Fruit fly (Drosophila melanogaster) whole organism, embryonic: Measurements from ENCODE around the gene mTerf3.

ENCODE experiments used
- CG11504 ChIP-seq: fragments of 200-800 bp; sonication (Bioruptor generic); optimal IDR thresholded peaks from 3 replicates; lab custom pipeline; 2019; ENCODE audit warnings: missing biosample characterization, mild to moderate bottlenecking, missing genetic modification characterization, moderate library complexity
- CG12071 ChIP-seq: fragments of 200-800 bp; sonication (Bioruptor generic); optimal IDR thresholded peaks from 3 replicates; lab custom pipeline; 2018; ENCODE audit warnings: missing biosample characterization, mild to moderate bottlenecking, missing genetic modification characterization
- CG12659 ChIP-seq: fragments of 200-800 bp; sonication (Bioruptor generic); optimal IDR thresholded peaks from 3 replicates; lab custom pipeline; 2017; ENCODE audit warnings: mild to moderate bottlenecking, missing biosample characterization, missing genetic modification reagents, missing genetic modification characterization
- CG14667 ChIP-seq: fragments of 200-800 bp; sonication (Bioruptor generic); IDR thresholded peaks from 2 replicates; pipeline ENCODE4 v1.3.6; 2022; ENCODE audit warnings: missing biosample characterization, missing genetic modification characterization
- CG14710 ChIP-seq: fragments of 200-800 bp; sonication (Bioruptor generic); optimal IDR thresholded peaks from 3 replicates; lab custom pipeline; 2019; ENCODE audit warnings: missing biosample characterization, mild to moderate bottlenecking, missing genetic modification characterization, moderate library complexity
- CG15269 ChIP-seq: fragments of 200-800 bp; sonication (Bioruptor generic); optimal IDR thresholded peaks from 2 replicates; lab custom pipeline; 2018; ENCODE audit warnings: missing biosample characterization, mild to moderate bottlenecking, missing genetic modification characterization, moderate library complexity
- CG15514 ChIP-seq: fragments of 200-800 bp; sonication (Bioruptor generic); optimal IDR thresholded peaks from 3 replicates; lab custom pipeline; 2017; ENCODE audit warnings: missing biosample characterization, missing genetic modification characterization, mild to moderate bottlenecking, moderate library complexity, missing genetic modification reagents
- CG17802 ChIP-seq: fragments of 200-800 bp; sonication (Bioruptor generic); optimal IDR thresholded peaks from 2 replicates; lab custom pipeline; 2018; ENCODE audit warnings: missing biosample characterization, mild to moderate bottlenecking, missing genetic modification characterization, moderate library complexity
- CG17829 ChIP-seq: fragments of 200-800 bp; optimal IDR thresholded peaks from 2 replicates; lab custom pipeline; 2019; ENCODE audit warnings: missing biosample characterization, mild to moderate bottlenecking, missing genetic modification characterization, moderate library complexity
- CG2116 ChIP-seq: fragments of 200-800 bp; sonication (Bioruptor generic); optimal IDR thresholded peaks from 3 replicates; lab custom pipeline; 2018; ENCODE audit warnings: missing biosample characterization, mild to moderate bottlenecking, missing genetic modification characterization
- CG33213 ChIP-seq: fragments of 200-800 bp; sonication (Bioruptor generic); optimal IDR thresholded peaks from 3 replicates; lab custom pipeline; 2016; ENCODE audit warnings: missing biosample characterization, missing genetic modification characterization
- CG3407 ChIP-seq: fragments of 200-800 bp; sonication (Bioruptor generic); optimal IDR thresholded peaks from 2 replicates; lab custom pipeline; 2018; ENCODE audit warnings: missing biosample characterization, mild to moderate bottlenecking, missing genetic modification characterization
- CG34422 ChIP-seq: fragments of 200-800 bp; sonication (Bioruptor generic); IDR thresholded peaks from 3 replicates; pipeline ENCODE4 v1.3.6; 2022; ENCODE audit warnings: missing biosample characterization, missing genetic modification characterization
- CG3726 ChIP-seq: fragments of 200-800 bp; sonication (Bioruptor generic); IDR thresholded peaks from 3 replicates; pipeline ENCODE4, ENCODE4 v1.3.6; 2022; ENCODE audit warnings: missing biosample characterization, missing genetic modification characterization
- CG3995 ChIP-seq: fragments of 200-800 bp; sonication (Bioruptor generic); optimal IDR thresholded peaks from 3 replicates; lab custom pipeline; 2016; ENCODE audit warnings: missing biosample characterization, missing genetic modification characterization
- CG4360 ChIP-seq: fragments of 200-800 bp; sonication (Bioruptor generic); IDR thresholded peaks from 2 replicates; pipeline ENCODE4 v1.3.6; 2022; ENCODE audit warnings: missing biosample characterization, missing genetic modification characterization
- CG4617 ChIP-seq: fragments of 200-800 bp; sonication (Bioruptor generic); optimal IDR thresholded peaks from 3 replicates; lab custom pipeline; 2016; ENCODE audit warnings: missing biosample characterization, missing genetic modification characterization, borderline replicate concordance
- CG4854 ChIP-seq: fragments of 200-800 bp; sonication (Bioruptor generic); optimal IDR thresholded peaks from 2 replicates; lab custom pipeline; 2016; ENCODE audit warnings: missing biosample characterization, missing genetic modification characterization, inconsistent platforms
- CG6175 ChIP-seq: fragments of 200-800 bp; sonication (Bioruptor generic); IDR thresholded peaks from 3 replicates; pipeline ENCODE4 v1.3.6; 2022; ENCODE audit warnings: missing biosample characterization, missing genetic modification characterization
- CG8281 ChIP-seq: fragments of 200-800 bp; sonication (Bioruptor generic); optimal IDR thresholded peaks from 2 replicates; lab custom pipeline; 2018; ENCODE audit warnings: missing biosample characterization, mild to moderate bottlenecking, missing genetic modification characterization, moderate library complexity
- CG8290 ChIP-seq, 3 experiments: fragments of 200-800 bp; sonication (Bioruptor generic); optimal IDR thresholded peaks; 2 replicates each; lab custom pipeline; 2016 to 2019; ENCODE audit warnings: missing biosample characterization in 3 of 3, missing genetic modification characterization in 3 of 3, mild to moderate bottlenecking in 2 of 3, moderate library complexity in 1 of 3
- D19B ChIP-seq: fragments of 200-800 bp; sonication (Bioruptor generic); optimal IDR thresholded peaks from 2 replicates; lab custom pipeline; 2017; ENCODE audit warnings: missing biosample characterization, mild to moderate bottlenecking, missing genetic modification characterization
- Dad ChIP-seq: fragments of 200-800 bp; sonication (Bioruptor generic); optimal IDR thresholded peaks from 3 replicates; lab custom pipeline; 2016; ENCODE audit warnings: missing biosample characterization, missing genetic modification characterization
- Deaf1 ChIP-seq: fragments of 200-800 bp; optimal IDR thresholded peaks from 3 replicates; lab custom pipeline; 2019; ENCODE audit warnings: missing biosample characterization, mild to moderate bottlenecking, missing genetic modification characterization, moderate library complexity
- E2f2 ChIP-seq: fragments of 200-800 bp; sonication (Bioruptor generic); IDR thresholded peaks from 2 replicates; pipeline ENCODE4 v1.3.6; 2022; ENCODE audit warnings: missing biosample characterization, missing genetic modification characterization
- Ets97D ChIP-seq: fragments of 200-800 bp; sonication (Bioruptor generic); optimal IDR thresholded peaks from 3 replicates; lab custom pipeline; 2016; ENCODE audit warnings: missing biosample characterization, missing genetic modification characterization
- Lhr ChIP-seq: fragments of 200-800 bp; sonication (Bioruptor generic); optimal IDR thresholded peaks from 3 replicates; lab custom pipeline; 2017; ENCODE audit warnings: mild to moderate bottlenecking, missing biosample characterization, missing genetic modification reagents, missing genetic modification characterization
- Med ChIP-seq: fragments of 200-800 bp; sonication (Bioruptor generic); peaks from one replicate; lab custom pipeline; 2016; ENCODE audit warnings: missing biosample characterization, missing genetic modification characterization, mild to moderate bottlenecking, inconsistent platforms, moderate library complexity
- Pdp1 ChIP-seq, 2 experiments: fragments of 200-800 bp; sonication (Bioruptor generic); optimal IDR thresholded peaks; 3 replicates each; lab custom pipeline; 2016; ENCODE audit warnings: missing biosample characterization in 2 of 2, missing genetic modification characterization in 2 of 2, mild to moderate bottlenecking in 1 of 2, moderate library complexity in 1 of 2
- Sin3A ChIP-seq: fragments of >200 bp; optimal IDR thresholded peaks from 2 replicates; lab custom pipeline; 2018
- Six4 ChIP-seq: fragments of 200-800 bp; sonication (Bioruptor generic); optimal IDR thresholded peaks from 2 replicates; lab custom pipeline; 2016; ENCODE audit warnings: missing biosample characterization, missing genetic modification characterization
- Sry-δ ChIP-seq: fragments of 200-800 bp; sonication (Bioruptor generic); optimal IDR thresholded peaks from 2 replicates; lab custom pipeline; 2016; ENCODE audit warnings: missing biosample characterization, missing genetic modification characterization
- Tbp ChIP-seq: fragments of >200 bp; optimal IDR thresholded peaks from 2 replicates; lab custom pipeline; 2018; ENCODE audit warnings: missing biosample characterization, missing genetic modification characterization
- abd-A ChIP-seq: fragments of 200-800 bp; sonication (Bioruptor generic); optimal IDR thresholded peaks from 3 replicates; lab custom pipeline; 2019; ENCODE audit warnings: missing biosample characterization, mild to moderate bottlenecking, missing genetic modification characterization, moderate library complexity
- ase ChIP-seq: fragments of 200-800 bp; sonication (Bioruptor generic); IDR thresholded peaks from 3 replicates; pipeline ENCODE4 v1.3.6; 2022; ENCODE audit warnings: missing biosample characterization, missing genetic modification characterization
- cad ChIP-seq: fragments of >200 bp; optimal IDR thresholded peaks from 2 replicates; lab custom pipeline; 2017; ENCODE audit warnings: missing biosample characterization, missing genetic modification characterization
- dati ChIP-seq: fragments of 200-800 bp; sonication (Bioruptor generic); IDR thresholded peaks from 2 replicates; pipeline ENCODE4 v1.3.6; 2022; ENCODE audit warnings: missing biosample characterization, missing genetic modification characterization
- disco-r ChIP-seq: fragments of 200-800 bp; sonication (Bioruptor generic); optimal IDR thresholded peaks from 2 replicates; lab custom pipeline; 2016; ENCODE audit warnings: missing biosample characterization, missing genetic modification characterization
- dpn ChIP-seq, 2 experiments: fragments of 200-800 bp; sonication (Bioruptor generic); optimal IDR thresholded peaks; 3 replicates each; lab custom pipeline; 2016; ENCODE audit warnings: missing biosample characterization in 2 of 2, missing genetic modification characterization in 2 of 2
- ftz-f1 ChIP-seq: fragments of 200-800 bp; sonication (Bioruptor generic); optimal IDR thresholded peaks from 2 replicates; lab custom pipeline; 2016; ENCODE audit warnings: missing biosample characterization, missing genetic modification characterization
- gfzf ChIP-seq: fragments of 200-800 bp; sonication (Bioruptor generic); optimal IDR thresholded peaks from 2 replicates; lab custom pipeline; 2016; ENCODE audit warnings: missing biosample characterization, mild to moderate bottlenecking, missing genetic modification characterization, moderate library complexity
- klu ChIP-seq: fragments of 200-800 bp; sonication (Bioruptor generic); IDR thresholded peaks from 2 replicates; pipeline ENCODE4 v1.3.6; 2022; ENCODE audit warnings: missing biosample characterization, missing genetic modification characterization
- luna ChIP-seq: fragments of 200-800 bp; sonication (Bioruptor generic); optimal IDR thresholded peaks from 2 replicates; lab custom pipeline; 2016; ENCODE audit warnings: missing biosample characterization, missing genetic modification characterization
- phol ChIP-seq: fragments of 200-800 bp; sonication (Bioruptor generic); optimal IDR thresholded peaks from 3 replicates; lab custom pipeline; 2018; ENCODE audit warnings: missing biosample characterization, mild to moderate bottlenecking, missing genetic modification characterization, moderate library complexity
- ranshi ChIP-seq: fragments of 200-800 bp; sonication (Bioruptor generic); IDR thresholded peaks from 2 replicates; pipeline ENCODE4 v1.3.6; 2022; ENCODE audit warnings: missing biosample characterization, missing genetic modification characterization
- stc ChIP-seq: fragments of 200-800 bp; sonication (Bioruptor generic); IDR thresholded peaks from 2 replicates; pipeline ENCODE4 v1.3.6; 2022; ENCODE audit warnings: missing biosample characterization, missing genetic modification characterization
- stwl ChIP-seq: fragments of 200-800 bp; sonication (Bioruptor generic); optimal IDR thresholded peaks from 3 replicates; lab custom pipeline; 2018; ENCODE audit warnings: missing biosample characterization, mild to moderate bottlenecking, missing genetic modification characterization, moderate library complexity
- tna ChIP-seq: fragments of 200-800 bp; sonication (Bioruptor generic); IDR thresholded peaks from 2 replicates; pipeline ENCODE4 v1.3.6; 2022; ENCODE audit warnings: missing biosample characterization, missing genetic modification characterization; ENCODE audit not compliant: partially characterized antibody
- zen ChIP-seq: fragments of 200-800 bp; sonication (Bioruptor generic); optimal IDR thresholded peaks from 3 replicates; lab custom pipeline; 2018; ENCODE audit warnings: missing biosample characterization, mild to moderate bottlenecking, missing genetic modification characterization, moderate library complexity

mTerf3 gene

dm6 chr3L:20494780-20495591, 25.6 kb downstream of the mTerf3 start, which contains the start of gene ZnT77C (continued):
- TF ChIP-seq Six4 (GFP tag; lab: Kevin White, UChicago), result no peak
- peak; percentile 72 for TF ChIP-seq CG33213 (GFP tag; lab: Kevin White, UChicago)
- TF ChIP-seq Dad, result no peak
- peak; percentile 93 for TF ChIP-seq CG3995 (GFP tag; lab: Kevin White, UChicago)
- peak; percentile 29 for TF ChIP-seq Ets97D
- TF ChIP-seq Pdp1 (GFP tag; optimal IDR thresholded peaks at IDR 0.05; lab: Kevin White, UChicago), result peak in 1 of 2 experiments; percentile 97
- no peak for TF ChIP-seq CG4854 (GFP tag; lab: Kevin White, UChicago)
- 0 out of 3 replicates have a peak, but pooled peaks have one; percentile 14 for TF ChIP-seq CG34422 (GFP tag; lab: Robert Waterston, UW)
- TF ChIP-seq CG14710 (tag; lab: Kevin White, UChicago), result peak; percentile 13
- no peak for TF ChIP-seq Tbp (GFP tag; lab: Kevin White, UChicago)
- peak; percentile 79 for TF ChIP-seq Lhr (GFP tag; lab: Kevin White, UChicago)
- peak; percentile 40 for TF ChIP-seq CG15269 (tag; lab: Kevin White, UChicago)
- no peak for TF ChIP-seq D19B (GFP tag; lab: Kevin White, UChicago)
- peak; percentile 27 for TF ChIP-seq phol (tag; lab: Kevin White, UChicago)
- no peak for TF ChIP-seq luna (GFP tag; lab: Kevin White, UChicago)
- peak; percentile 57 for TF ChIP-seq CG11504 (tag; lab: Kevin White, UChicago)
- no peak for TF ChIP-seq Deaf1 (tag; lab: Kevin White, UChicago)
- TF ChIP-seq abd-A (tag; lab: Kevin White, UChicago), result no peak
- no peak for TF ChIP-seq stc (GFP tag; lab: Robert Waterston, UW)
- TF ChIP-seq dati (GFP tag; lab: Robert Waterston, UW), result no peak
- no peak for TF ChIP-seq dpn (GFP tag; optimal IDR thresholded peaks at IDR 0.05; lab: Kevin White, UChicago)
- no peak for TF ChIP-seq disco-r (GFP tag; lab: Kevin White, UChicago)
- peak; percentile 44 for TF ChIP-seq CG2116
- no peak for TF ChIP-seq CG3407
- TF ChIP-seq gfzf (GFP tag; lab: Kevin White, UChicago), result peak; percentile 84
- TF ChIP-seq ase (GFP tag; lab: Robert Waterston, UW), result no peak
- no peak for TF ChIP-seq CG6175
- TF ChIP-seq ftz-f1 (GFP tag; lab: Kevin White, UChicago), result no peak
- TF ChIP-seq ranshi (GFP tag; lab: Robert Waterston, UW), result no peak
- no peak for TF ChIP-seq CG14667 (GFP tag; lab: Robert Waterston, UW)
- TF ChIP-seq E2f2 (GFP tag; lab: Robert Waterston, UW), result peak; percentile 50
- TF ChIP-seq Sin3A, result peak; percentile 31
- peak; percentile 68 for TF ChIP-seq CG4617 (GFP tag; lab: Kevin White, UChicago)
- no peak for TF ChIP-seq CG3726
- no peak for TF ChIP-seq CG8290 (GFP tag; optimal IDR thresholded peaks at IDR 0.05; lab: Kevin White, UChicago)
- TF ChIP-seq CG8290 (tag; optimal IDR thresholded peaks at IDR 0.05; lab: Kevin White, UChicago), result peak in 1 of 2 experiments; percentile 47
- TF ChIP-seq CG17802, result no peak
- no peak for TF ChIP-seq CG12071
- TF ChIP-seq Sry-δ (GFP tag; lab: Kevin White, UChicago), result peak; percentile 5
- no peak for TF ChIP-seq CG4360 (GFP tag; lab: Robert Waterston, UW)
- TF ChIP-seq CG15514 (GFP tag; lab: Kevin White, UChicago), result peak; percentile 3
- peak; percentile 90 for TF ChIP-seq CG8281 (tag; lab: Kevin White, UChicago)
- peak; percentile 22 for TF ChIP-seq CG12659 (GFP tag; lab: Kevin White, UChicago)
- no peak for TF ChIP-seq tna
- TF ChIP-seq CG17829 (tag; lab: Kevin White, UChicago), result peak; percentile 6
- TF ChIP-seq stwl (tag; lab: Kevin White, UChicago), result peak; percentile 77
- TF ChIP-seq zen (tag; lab: Kevin White, UChicago), result no peak
- peak; percentile 32 for TF ChIP-seq Med
- TF ChIP-seq klu (GFP tag; lab: Robert Waterston, UW), result no peak
- no peak for TF ChIP-seq cad
